Worm (Caenorhabditis elegans) whole organism, young adult: ENCODE measurements around the gene B0336.13.

Experiments
- B0035.1 ChIP-seq: sonication (generic microtip); optimal IDR thresholded peaks from 2 replicates; lab custom pipeline; 2016; ENCODE audit warnings: missing genetic modification characterization, mild to moderate bottlenecking, missing compliant biosample characterization, missing genotype, missing genetic modification reagents
- B0336.3 ChIP-seq: fragments of 200-800 bp; sonication (Bioruptor generic); IDR thresholded peaks from 2 replicates; pipeline ENCODE4 v1.3.6; 2022; ENCODE audit warnings: missing genetic modification characterization, missing compliant biosample characterization
- F22D6.2 ChIP-seq: sonication (generic microtip); optimal IDR thresholded peaks from 2 replicates; lab custom pipeline; 2016; ENCODE audit warnings: mild to moderate bottlenecking, missing genetic modification characterization, missing compliant biosample characterization
- F37B4.10 ChIP-seq: fragments of 200-800 bp; sonication (Bioruptor generic); IDR thresholded peaks from 2 replicates; pipeline ENCODE4 v1.3.6; 2022; ENCODE audit warnings: missing genetic modification characterization, missing compliant biosample characterization
- F49E8.2 ChIP-seq: sonication (generic microtip); optimal IDR thresholded peaks from 3 replicates; lab custom pipeline; 2017; ENCODE audit warnings: missing genetic modification characterization, mild to moderate bottlenecking, missing compliant biosample characterization, antibody characterized with exemption, moderate library complexity; ENCODE audit not compliant: insufficient read depth
- F55B11.4 ChIP-seq: sonication (generic microtip); optimal IDR thresholded peaks from 2 replicates; lab custom pipeline; 2016; ENCODE audit warnings: missing compliant biosample characterization, missing genetic modification characterization, borderline replicate concordance; ENCODE audit not compliant: insufficient read depth
- K11D2.4 ChIP-seq: fragments of 200-800 bp; sonication (Bioruptor generic); IDR thresholded peaks from 2 replicates; pipeline ENCODE4 v1.3.6; 2022; ENCODE audit warnings: missing genetic modification reagents, missing genetic modification characterization, missing compliant biosample characterization
- K12H6.12 ChIP-seq: fragments of 200-800 bp; sonication (Bioruptor generic); optimal IDR thresholded peaks from 2 replicates; lab custom pipeline; 2018; ENCODE audit warnings: mild to moderate bottlenecking, missing genetic modification characterization, missing compliant biosample characterization
- Y56A3A.18 ChIP-seq: fragments of 200-800 bp; sonication (Bioruptor generic); IDR thresholded peaks from 2 replicates; pipeline ENCODE4 v1.3.6; 2022; ENCODE audit warnings: missing genetic modification reagents, missing genetic modification characterization, missing compliant biosample characterization
- ZK185.1 ChIP-seq: sonication (generic microtip); optimal IDR thresholded peaks from 2 replicates; lab custom pipeline; 2016; ENCODE audit warnings: mild to moderate bottlenecking, missing genetic modification characterization, missing compliant biosample characterization; ENCODE audit not compliant: poor library complexity, severe bottlenecking
- ama-1 ChIP-seq, 3 experiments: fragments of 150-350 bp in 1 of 3; sonication (generic microtip) in 2 of 3; optimal IDR thresholded peaks; 2 replicates each; lab custom pipeline; 2014 to 2018; ENCODE audit warnings: missing biosample characterization in 2 of 3, missing genetic modification characterization in 2 of 3, missing genetic modification reagents in 2 of 3
- attf-3 ChIP-seq: fragments of 200-800 bp; sonication (Bioruptor generic); conservative IDR thresholded peaks from 2 replicates; pipeline ENCODE4 v1.3.6; 2022; ENCODE audit warnings: missing genetic modification reagents, missing genetic modification characterization, missing compliant biosample characterization
- attf-5 ChIP-seq: fragments of 200-800 bp; sonication (Bioruptor generic); optimal IDR thresholded peaks from 2 replicates; lab custom pipeline; 2018; ENCODE audit warnings: mild to moderate bottlenecking, missing genetic modification characterization, missing compliant biosample characterization
- cebp-1 ChIP-seq, 2 experiments: fragments of 200-800 bp in 1 of 2; sonication (Bioruptor generic) in 1 of 2; sonication (generic microtip) in 1 of 2; IDR thresholded peaks in 1 of 2; optimal IDR thresholded peaks in 1 of 2; 2 replicates each; pipeline versions ENCODE4 v1.3.6 to Lab custom; 2017 to 2022; ENCODE audit warnings: missing compliant biosample characterization in 2 of 2, missing genetic modification characterization in 2 of 2, mild to moderate bottlenecking in 1 of 2, missing genetic modification reagents in 1 of 2, moderate library complexity in 1 of 2
- ceh-40 ChIP-seq: fragments of 200-800 bp; sonication (Bioruptor generic); IDR thresholded peaks from 2 replicates; pipeline ENCODE4 v1.3.6; 2022; ENCODE audit warnings: missing genetic modification characterization, missing compliant biosample characterization
- egl-44 ChIP-seq: fragments of 200-800 bp; sonication (Bioruptor generic); IDR thresholded peaks from 2 replicates; pipeline ENCODE4 v1.3.6; 2022; ENCODE audit warnings: missing genetic modification reagents, missing genetic modification characterization, missing compliant biosample characterization
- egrh-3 ChIP-seq: fragments of 200-800 bp; sonication (Bioruptor generic); IDR thresholded peaks from 2 replicates; pipeline ENCODE4 v1.3.6; 2022; ENCODE audit warnings: missing genetic modification reagents, missing genetic modification characterization, missing compliant biosample characterization
- ets-4 ChIP-seq: fragments of 200-800 bp; sonication (Bioruptor generic); optimal IDR thresholded peaks from 2 replicates; lab custom pipeline; 2018; ENCODE audit warnings: mild to moderate bottlenecking, missing genetic modification characterization, missing compliant biosample characterization
- hlh-12 ChIP-seq: sonication (generic microtip); optimal IDR thresholded peaks from 2 replicates; lab custom pipeline; 2016; ENCODE audit warnings: missing genetic modification characterization, missing compliant biosample characterization
- hrde-1 ChIP-seq: sonication (generic microtip); optimal IDR thresholded peaks from 2 replicates; lab custom pipeline; 2016; ENCODE audit warnings: missing genetic modification characterization, mild to moderate bottlenecking, missing compliant biosample characterization, moderate library complexity, missing genotype, missing genetic modification reagents, borderline replicate concordance
- lin-40 ChIP-seq: sonication (generic microtip); optimal IDR thresholded peaks from 2 replicates; lab custom pipeline; 2016; ENCODE audit warnings: missing genetic modification characterization, mild to moderate bottlenecking, missing compliant biosample characterization, missing genotype, missing genetic modification reagents
- lir-1 ChIP-seq: fragments of 200-800 bp; sonication (Bioruptor generic); conservative IDR thresholded peaks from 2 replicates; pipeline ENCODE4 v1.3.6; 2022; ENCODE audit warnings: missing genetic modification reagents, missing genetic modification characterization, missing compliant biosample characterization
- lsl-1 ChIP-seq: fragments of 200-800 bp; sonication (Bioruptor generic); optimal IDR thresholded peaks from 2 replicates; lab custom pipeline; 2018; ENCODE audit warnings: mild to moderate bottlenecking, missing genetic modification characterization, moderate library complexity, missing compliant biosample characterization
- madf-3 ChIP-seq: fragments of 200-800 bp; sonication (Bioruptor generic); IDR thresholded peaks from 2 replicates; pipeline ENCODE4 v1.3.6; 2022; ENCODE audit warnings: missing genetic modification reagents, missing genetic modification characterization, missing compliant biosample characterization
- mcd-1 ChIP-seq: fragments of 200-800 bp; sonication (Bioruptor generic); IDR thresholded peaks from 2 replicates; pipeline ENCODE4 v1.3.6; 2022; ENCODE audit warnings: missing genetic modification reagents, missing genetic modification characterization, missing compliant biosample characterization
- mes-4 ChIP-seq: sonication (generic microtip); optimal IDR thresholded peaks from 2 replicates; lab custom pipeline; 2016; ENCODE audit warnings: missing genotype, missing genetic modification characterization, missing compliant biosample characterization
- nhr-120 ChIP-seq: fragments of 200-800 bp; sonication (Bioruptor generic); IDR thresholded peaks from 2 replicates; pipeline ENCODE4 v1.3.6; 2022; ENCODE audit warnings: missing genetic modification characterization, missing compliant biosample characterization
- nhr-179 ChIP-seq: sonication (generic microtip); optimal IDR thresholded peaks from 2 replicates; lab custom pipeline; 2016; ENCODE audit warnings: mild to moderate bottlenecking, missing genetic modification characterization, missing compliant biosample characterization
- rpc-1 ChIP-seq, 2 experiments: fragments of 150-350 bp in 1 of 2; sonication (generic microtip) in 1 of 2; optimal IDR thresholded peaks; 2 replicates each; lab custom pipeline; 2014 to 2018; ENCODE audit warnings: missing biosample characterization in 1 of 2, missing genetic modification characterization in 1 of 2, missing genetic modification reagents in 1 of 2, missing genotype in 1 of 2
- snpc-1.1 ChIP-seq: sonication (generic microtip); optimal IDR thresholded peaks from 2 replicates; lab custom pipeline; 2017; ENCODE audit warnings: missing genetic modification characterization, mild to moderate bottlenecking, missing compliant biosample characterization, antibody characterized with exemption, moderate library complexity, missing genotype, missing genetic modification reagents; ENCODE audit not compliant: insufficient read depth
- somi-1 ChIP-seq: fragments of 200-800 bp; sonication (Bioruptor generic); optimal IDR thresholded peaks from 2 replicates; lab custom pipeline; 2018; ENCODE audit warnings: mild to moderate bottlenecking, missing genetic modification characterization, missing compliant biosample characterization
- tlf-1 ChIP-seq: fragments of 200-800 bp; sonication (Bioruptor generic); optimal IDR thresholded peaks from 2 replicates; lab custom pipeline; 2018; ENCODE audit warnings: mild to moderate bottlenecking, missing genetic modification characterization, missing compliant biosample characterization
- zfh-2 ChIP-seq: fragments of 200-800 bp; sonication (Bioruptor generic); conservative IDR thresholded peaks from 2 replicates; pipeline ENCODE4 v1.3.6; 2022; ENCODE audit warnings: missing genetic modification reagents, missing genetic modification characterization, missing compliant biosample characterization
- zim-3 ChIP-seq: sonication (generic microtip); optimal IDR thresholded peaks from 2 replicates; lab custom pipeline; 2017; ENCODE audit warnings: mild to moderate bottlenecking, missing genetic modification characterization, moderate library complexity, missing compliant biosample characterization
- ztf-25 ChIP-seq: fragments of 200-800 bp; sonication (Bioruptor generic); IDR thresholded peaks from 2 replicates; pipeline ENCODE4 v1.3.6; 2022; ENCODE audit warnings: missing genetic modification reagents, missing genetic modification characterization, missing compliant biosample characterization
- ztf-6 ChIP-seq: fragments of 200-800 bp; sonication (Bioruptor generic); IDR thresholded peaks from 2 replicates; pipeline ENCODE4 v1.3.6; 2022; ENCODE audit warnings: missing genetic modification reagents, missing genetic modification characterization, missing compliant biosample characterization

B0336.13 gene

ce11 chrIII:5711242-5711641, 17.4 kb downstream of the B0336.13 start, which contains the start of gene rbm-26:
Gene rbm-26, plus strand, starts transcription at chrIII:5711542.
- no peak for TF ChIP-seq F49E8.2
- no peak for TF ChIP-seq B0035.1 (tag; lab: Kevin White, UChicago)
- TF ChIP-seq cebp-1 (GFP tag; IDR thresholded peaks at IDR 0.05; lab: Robert Waterston, UW) = no peak
- TF ChIP-seq cebp-1 (tag; optimal IDR thresholded peaks at IDR 0.05; lab: Kevin White, UChicago) = peak; percentile 82
- TF ChIP-seq nhr-120 (GFP tag; lab: Robert Waterston, UW) = no peak
- TF ChIP-seq, all 124 proteins: peak for 1

- TF ChIP-seq B0336.3 (GFP tag; lab: Robert Waterston, UW) (0 out of 2 replicates have a peak, but pooled peaks have one; percentile 25), snpc-1.1 (tag; lab: Kevin White, UChicago) (no peak), ZK185.1 (tag; lab: Kevin White, UChicago) (no peak), egl-44 (GFP tag; lab: Robert Waterston, UW) (no peak), hrde-1 (tag; lab: Kevin White, UChicago) (no peak), lsl-1 (GFP tag; lab: Kevin White, UChicago) (no peak), ztf-6 (GFP tag; lab: Robert Waterston, UW) (no peak), ets-4 (GFP tag; lab: Kevin White, UChicago) (no peak), K12H6.12 (tag; lab: Kevin White, UChicago) (no peak), F37B4.10 (GFP tag; lab: Robert Waterston, UW) (no peak), zfh-2 (GFP tag; lab: Robert Waterston, UW) (peak; percentile 58; the same call in 1 of the 2 replicates), cebp-1 (GFP tag; IDR thresholded peaks at IDR 0.05; lab: Robert Waterston, UW) (no peak), cebp-1 (tag; optimal IDR thresholded peaks at IDR 0.05; lab: Kevin White, UChicago) (no peak), B0035.1 (tag; lab: Kevin White, UChicago) (no peak)
Observed at ce11 chrIII:5711881-5712643, 18.2 kb downstream of the B0336.13 start.

ce11 chrIII:5714230-5714983, 20.6 kb downstream of the B0336.13 start, which contains the start of gene arf-1:
Gene arf-1, plus strand, starts transcription at chrIII:5714886.
- peak; percentile 30 for TF ChIP-seq tlf-1 (GFP tag; lab: Kevin White, UChicago)
- peak; percentile 84 for TF ChIP-seq B0336.3 (GFP tag; lab: Robert Waterston, UW)
- TF ChIP-seq ztf-25 (GFP tag; lab: Robert Waterston, UW) = no peak
- no peak for TF ChIP-seq egrh-3 (GFP tag; lab: Robert Waterston, UW)
- TF ChIP-seq lir-1 (GFP tag; lab: Robert Waterston, UW) = no peak
- peak; percentile 11 for TF ChIP-seq ama-1 (optimal IDR thresholded peaks at IDR 0.05; lab: Kevin White, UChicago)
- TF ChIP-seq ama-1 (GFP tag; optimal IDR thresholded peaks at IDR 0.05; lab: Kevin White, UChicago) = peak in 1 of 2 experiments; percentile 84
- no peak for TF ChIP-seq F55B11.4 (tag; lab: Kevin White, UChicago)

ce11 chrIII:5714984-5715454, 21.2 kb downstream of the B0336.13 start:
- TF ChIP-seq mcd-1 = no peak
- TF ChIP-seq hlh-12 (tag; lab: Kevin White, UChicago) = no peak
- TF ChIP-seq nhr-179 (tag; lab: Kevin White, UChicago) = no peak
- TF ChIP-seq lin-40 (tag; lab: Kevin White, UChicago) = no peak
- TF ChIP-seq rpc-1 (optimal IDR thresholded peaks at IDR 0.05; lab: Kevin White, UChicago) = no peak
- TF ChIP-seq rpc-1 (tag; optimal IDR thresholded peaks at IDR 0.05; lab: Kevin White, UChicago) = no peak
- TF ChIP-seq F22D6.2 (tag; lab: Kevin White, UChicago) = no peak
- no peak for TF ChIP-seq somi-1 (GFP tag; lab: Kevin White, UChicago)
- 0 out of 2 replicates have a peak, but pooled peaks have one; percentile 23 for TF ChIP-seq Y56A3A.18 (GFP tag; lab: Robert Waterston, UW)
- peak; percentile 50; the same call in 1 of the 2 replicates for TF ChIP-seq B0336.3 (GFP tag; lab: Robert Waterston, UW)
- TF ChIP-seq lir-1 (GFP tag; lab: Robert Waterston, UW) = no peak
- TF ChIP-seq F49E8.2 = no peak
- no peak for TF ChIP-seq attf-5 (GFP tag; lab: Kevin White, UChicago)
- no peak for TF ChIP-seq B0035.1 (tag; lab: Kevin White, UChicago)
- no peak for TF ChIP-seq zim-3 (tag; lab: Kevin White, UChicago)
- TF ChIP-seq mes-4 (tag; lab: Kevin White, UChicago) = no peak
- no peak for TF ChIP-seq ceh-40
- TF ChIP-seq attf-3 (GFP tag; lab: Robert Waterston, UW) = no peak
- TF ChIP-seq ztf-6 (GFP tag; lab: Robert Waterston, UW) = no peak
- no peak for TF ChIP-seq ets-4 (GFP tag; lab: Kevin White, UChicago)
- TF ChIP-seq madf-3 (GFP tag; lab: Robert Waterston, UW) = 0 out of 2 replicates have a peak, but pooled peaks have one; percentile 47
- TF ChIP-seq K11D2.4 (GFP tag; lab: Robert Waterston, UW) = no peak
